Fruit fly (Drosophila melanogaster): ENCODE measurements around the gene CG45122.

CG45122 gene

DNA sequence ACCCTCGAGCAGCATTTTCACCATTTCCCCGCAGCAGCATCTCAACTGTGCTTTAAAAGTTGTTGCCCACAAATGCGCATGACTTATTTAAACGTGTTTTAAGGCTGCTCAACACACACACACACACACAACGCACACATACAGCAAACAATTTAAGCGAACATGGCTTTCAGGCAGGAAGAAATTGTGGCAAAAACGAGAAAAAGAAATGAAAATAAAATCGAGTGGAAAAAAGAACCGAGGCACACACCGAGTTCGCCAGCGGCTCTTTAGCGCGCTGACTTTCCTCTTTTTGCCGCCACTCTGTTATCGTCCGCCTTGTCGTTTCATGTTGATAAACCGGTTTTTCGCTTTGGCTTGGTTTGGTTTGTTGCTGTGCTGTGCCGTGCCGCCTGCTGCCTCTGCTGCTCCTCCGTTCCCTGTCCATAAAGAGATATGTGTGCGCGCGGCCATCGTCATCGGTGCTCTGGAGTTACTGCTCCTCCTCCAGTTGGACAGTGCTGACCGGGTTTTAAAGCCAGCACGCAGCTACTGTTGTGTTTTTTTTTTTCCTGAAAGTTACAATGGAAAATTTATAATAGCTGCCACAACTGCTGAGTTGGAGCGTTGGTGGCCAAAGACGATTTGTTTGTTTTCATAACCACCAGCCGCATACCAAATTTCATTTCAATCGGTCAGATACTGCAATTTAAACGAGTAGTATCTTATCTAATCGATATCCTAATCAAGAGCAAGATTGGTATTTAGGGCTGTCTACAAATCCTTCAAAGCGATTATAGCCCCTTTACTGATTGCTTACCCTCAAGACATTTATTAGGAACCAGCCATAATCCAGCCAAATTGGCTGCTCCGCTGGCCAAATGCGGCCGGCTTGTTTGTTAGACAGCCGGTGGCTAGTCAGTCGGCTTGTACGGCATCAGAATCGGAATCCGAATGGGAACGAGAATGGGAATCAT is 27.9 kb upstream of the CG45122 start:
- TF ChIP-seq dl (GFP tag; optimal IDR thresholded peaks at IDR 0.05; ENCODE audit: insufficient read depth in 1 of 2, partially characterized antibody in 2 of 2) (peak; percentile 60 to 71), woc (GFP tag; optimal IDR thresholded peaks at IDR 0.05) (peak; percentile 87), Rel (GFP tag; optimal IDR thresholded peaks at IDR 0.05) (peak; percentile 87), Rel (tag; optimal IDR thresholded peaks at IDR 0.05) (peak; percentile 73), foxo (GFP tag; optimal IDR thresholded peaks at IDR 0.05) (peak; percentile 22 to 72), brk (GFP tag; optimal IDR thresholded peaks at IDR 0.05) (peak; percentile 56), Sp1 (GFP tag; optimal IDR thresholded peaks at IDR 0.05) (no peak), Jra (GFP tag; optimal IDR thresholded peaks at IDR 0.05) (peak; percentile 25), Hr83 (GFP tag; optimal IDR thresholded peaks at IDR 0.05; ENCODE audit: poor library complexity, severe bottlenecking) (peak; percentile 65), OdsH (GFP tag; optimal IDR thresholded peaks at IDR 0.05) (peak; percentile 11), br (GFP tag; optimal IDR thresholded peaks at IDR 0.05) (peak; percentile 36), CG32264 (GFP tag; optimal IDR thresholded peaks at IDR 0.05) (peak; percentile 9), fru (GFP tag; optimal IDR thresholded peaks at IDR 0.05) (peak; percentile 62), Myc (optimal IDR thresholded peaks at IDR 0.05) (peak; percentile 96), HLH106 (tag; optimal IDR thresholded peaks at IDR 0.05) (peak; percentile 4), N (GFP tag; optimal IDR thresholded peaks at IDR 0.05) (no peak), lola (GFP tag; optimal IDR thresholded peaks at IDR 0.05) (no peak), dsf (GFP tag; optimal IDR thresholded peaks at IDR 0.05; ENCODE audit: borderline replicate concordance) (no peak), Hnf4 (GFP tag; optimal IDR thresholded peaks at IDR 0.05) (peak; percentile 16), jim (GFP tag; optimal IDR thresholded peaks at IDR 0.05) (peak; percentile 21), tai (GFP tag; optimal IDR thresholded peaks at IDR 0.05) (peak; percentile 9), Dfd (GFP tag; optimal IDR thresholded peaks at IDR 0.05) (no peak), usp (GFP tag; optimal IDR thresholded peaks at IDR 0.05) (no peak), sage (GFP tag; optimal IDR thresholded peaks at IDR 0.05) (peak; percentile 46), psq (GFP tag; optimal IDR thresholded peaks at IDR 0.05) (peak; percentile 69), Dif (GFP tag; optimal IDR thresholded peaks at IDR 0.05; ENCODE audit: partially characterized antibody) (peak; percentile 68), h (GFP tag; optimal IDR thresholded peaks at IDR 0.05) (peak; percentile 42), ey (GFP tag; optimal IDR thresholded peaks at IDR 0.05) (peak; percentile 21)

DNA sequence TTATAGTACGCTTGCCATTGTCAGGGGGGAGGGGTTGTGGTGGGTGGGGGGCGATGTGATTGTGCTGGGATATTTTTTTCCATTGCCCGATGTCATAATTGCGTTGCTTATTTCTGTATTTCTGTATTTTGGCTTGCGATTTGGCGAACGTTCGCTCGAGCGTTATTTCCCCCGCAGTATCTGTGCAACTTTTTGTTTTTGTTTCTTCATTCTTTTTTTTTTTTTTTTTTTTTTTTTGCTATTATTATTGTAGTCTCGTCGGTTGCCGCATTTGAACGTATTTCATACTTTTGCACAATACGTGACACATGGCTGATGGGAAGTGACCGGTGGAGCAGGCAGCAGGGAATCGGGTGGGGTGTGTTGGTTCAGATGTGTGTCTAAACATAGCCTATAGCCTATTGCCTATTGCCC is 26.3 kb upstream of the CG45122 start:
- TF ChIP-seq CG32264 (GFP tag; optimal IDR thresholded peaks at IDR 0.05) (no peak), Vsx2 (GFP tag; optimal IDR thresholded peaks at IDR 0.05; ENCODE audit: partially characterized antibody) (no peak), jim (GFP tag; optimal IDR thresholded peaks at IDR 0.05) (no peak), Hnf4 (GFP tag; optimal IDR thresholded peaks at IDR 0.05) (no peak), Mio (GFP tag; optimal IDR thresholded peaks at IDR 0.05) (no peak), h (GFP tag; optimal IDR thresholded peaks at IDR 0.05) (peak; percentile 50), CG9705 (GFP tag; optimal IDR thresholded peaks at IDR 0.05) (no peak), lola (GFP tag; optimal IDR thresholded peaks at IDR 0.05) (no peak), Rel (GFP tag; optimal IDR thresholded peaks at IDR 0.05) (no peak), Rel (tag; optimal IDR thresholded peaks at IDR 0.05) (peak; percentile 93), rgr (GFP tag; optimal IDR thresholded peaks at IDR 0.05) (peak; percentile 59), Sp1 (GFP tag; optimal IDR thresholded peaks at IDR 0.05) (no peak), fru (GFP tag; optimal IDR thresholded peaks at IDR 0.05) (no peak), woc (GFP tag; optimal IDR thresholded peaks at IDR 0.05) (no peak), Hr83 (GFP tag; optimal IDR thresholded peaks at IDR 0.05; ENCODE audit: poor library complexity, severe bottlenecking) (no peak), brk (GFP tag; optimal IDR thresholded peaks at IDR 0.05) (no peak), dl (GFP tag; optimal IDR thresholded peaks at IDR 0.05; ENCODE audit: insufficient read depth in 1 of 2, partially characterized antibody in 2 of 2) (no peak), Myc (optimal IDR thresholded peaks at IDR 0.05) (no peak), sv (GFP tag; optimal IDR thresholded peaks at IDR 0.05) (no peak), HLH106 (tag; optimal IDR thresholded peaks at IDR 0.05) (no peak)

dm6 chr3R:13018284-13018900 is 25.6 kb upstream of the CG45122 start:
- TF ChIP-seq Vsx2 (GFP tag; optimal IDR thresholded peaks at IDR 0.05; ENCODE audit: partially characterized antibody) (no peak), CG9705 (GFP tag; optimal IDR thresholded peaks at IDR 0.05) (no peak), h (GFP tag; optimal IDR thresholded peaks at IDR 0.05) (peak; percentile 73), tai (GFP tag; optimal IDR thresholded peaks at IDR 0.05) (no peak), pan (optimal IDR thresholded peaks at IDR 0.05) (no peak), dl (GFP tag; optimal IDR thresholded peaks at IDR 0.05; ENCODE audit: insufficient read depth in 1 of 2, partially characterized antibody in 2 of 2) (no peak), Rel (GFP tag; optimal IDR thresholded peaks at IDR 0.05) (no peak), Rel (tag; optimal IDR thresholded peaks at IDR 0.05) (peak; percentile 73)

Data from whole organism, wandering third instar larva.